Worm (Caenorhabditis elegans) whole organism, early embryonic: ENCODE results near the gene F56B3.6.
"Not testable (repeated sequence)": the region's sequence is repeated elsewhere in the genome, so short reads cannot be mapped to it uniquely, and the experiment has no call there.

Experiments used
- B0310.2 ChIP-seq: sonication (generic microtip); optimal IDR thresholded peaks from 2 replicates; lab custom pipeline; 2016; ENCODE audit warnings: mild to moderate bottlenecking, missing genetic modification characterization, missing compliant biosample characterization
- F13C5.2 ChIP-seq: sonication (generic microtip); optimal IDR thresholded peaks from 2 replicates; lab custom pipeline; 2017; ENCODE audit warnings: mild to moderate bottlenecking, missing genetic modification characterization, inconsistent platforms, missing compliant biosample characterization
- aly-1 ChIP-seq: sonication (generic microtip); optimal IDR thresholded peaks from 2 replicates; lab custom pipeline; 2016; ENCODE audit warnings: missing genetic modification characterization, missing compliant biosample characterization
- ama-1 ChIP-seq: fragments of 150-350 bp; optimal IDR thresholded peaks from 2 replicates; lab custom pipeline; 2014
- ceh-13 ChIP-seq: fragments of 200-800 bp; sonication (Bioruptor generic); optimal IDR thresholded peaks from 2 replicates; lab custom pipeline; 2018; ENCODE audit warnings: mild to moderate bottlenecking, missing genetic modification characterization, missing compliant biosample characterization
- ceh-36 ChIP-seq: sonication (generic microtip); optimal IDR thresholded peaks from 2 replicates; lab custom pipeline; 2016; ENCODE audit warnings: missing genetic modification characterization, inconsistent platforms, missing compliant biosample characterization
- ets-7 ChIP-seq: sonication (generic microtip); optimal IDR thresholded peaks from 2 replicates; lab custom pipeline; 2016; ENCODE audit warnings: missing genotype, missing genetic modification characterization, missing compliant biosample characterization
- flt-1 ChIP-seq: fragments of 200-800 bp; sonication (Bioruptor generic); IDR thresholded peaks from 2 replicates; pipeline ENCODE4 v1.3.6; 2022; ENCODE audit warnings: missing genetic modification characterization, missing compliant biosample characterization
- hmbx-1 ChIP-seq: sonication (generic microtip); optimal IDR thresholded peaks from 2 replicates; lab custom pipeline; 2016; ENCODE audit warnings: mild to moderate bottlenecking, missing genetic modification characterization, missing compliant biosample characterization
- hmg-4 ChIP-seq: fragments of 200-800 bp; sonication (Bioruptor generic); optimal IDR thresholded peaks from 2 replicates; lab custom pipeline; 2018; ENCODE audit warnings: mild to moderate bottlenecking, missing genetic modification characterization, missing compliant biosample characterization
- hnd-1 ChIP-seq: sonication (generic microtip); optimal IDR thresholded peaks from 2 replicates; lab custom pipeline; 2016; ENCODE audit warnings: missing genetic modification characterization, missing compliant biosample characterization
- pes-1 ChIP-seq: fragments of 200-800 bp; sonication (Bioruptor generic); IDR thresholded peaks from 2 replicates; pipeline ENCODE4 v1.3.6; 2022; ENCODE audit warnings: missing genetic modification reagents, missing genetic modification characterization, missing compliant biosample characterization
- scrt-1 ChIP-seq: fragments of 200-800 bp; sonication (Bioruptor generic); IDR thresholded peaks from 2 replicates; pipeline ENCODE4 v1.3.6; 2022; ENCODE audit warnings: missing genetic modification characterization, missing compliant biosample characterization
- sea-1 ChIP-seq: fragments of 200-800 bp; sonication (Bioruptor generic); conservative IDR thresholded peaks from 2 replicates; pipeline ENCODE4 v1.3.6; 2022; ENCODE audit warnings: missing genetic modification characterization, missing compliant biosample characterization
- tbx-11 ChIP-seq: fragments of 200-800 bp; sonication (Bioruptor generic); IDR thresholded peaks from 2 replicates; pipeline ENCODE4 v1.3.6; 2022; ENCODE audit warnings: missing genetic modification characterization, missing compliant biosample characterization
- tbx-37 ChIP-seq: fragments of 200-800 bp; sonication (Bioruptor generic); conservative IDR thresholded peaks from 2 replicates; pipeline ENCODE4 v1.3.6; 2022; ENCODE audit warnings: missing genetic modification reagents, missing genetic modification characterization, missing compliant biosample characterization
- tra-4 ChIP-seq: sonication (generic microtip); optimal IDR thresholded peaks from 2 replicates; lab custom pipeline; 2017; ENCODE audit warnings: missing genetic modification characterization, missing compliant biosample characterization

Gene F56B3.6

ce11 chrIV:763377-764063, 24.3 kb upstream of the F56B3.6 start, which contains the start of gene col-103:
Gene col-103, minus strand, starts transcription at chrIV:763678.
- TF ChIP-seq F13C5.2 (tag; lab: Kevin White, UChicago) (no peak), tra-4 (tag; lab: Kevin White, UChicago) (no peak), sea-1 (no peak), scrt-1 (no peak), ama-1 (lab: Kevin White, UChicago) (no peak), hnd-1 (tag; lab: Kevin White, UChicago) (no peak), ets-7 (tag; lab: Kevin White, UChicago) (no peak)

ce11 chrIV:768312-768711, 19.5 kb upstream of the F56B3.6 start, which contains the start of gene F56B3.2:
Gene F56B3.2, minus strand, starts transcription at chrIV:768584.
- TF ChIP-seq aly-1 (tag; lab: Kevin White, UChicago) = no peak
- TF ChIP-seq flt-1 = no peak
- no peak for TF ChIP-seq hmbx-1 (tag; lab: Kevin White, UChicago)
- no peak for TF ChIP-seq ceh-13
- no peak for TF ChIP-seq ceh-36
- no peak for TF ChIP-seq tbx-37 (GFP tag; lab: Robert Waterston, UW)
- TF ChIP-seq B0310.2 (tag; lab: Kevin White, UChicago) = no peak
- no peak for TF ChIP-seq ets-7 (tag; lab: Kevin White, UChicago)
- TF ChIP-seq ama-1 (lab: Kevin White, UChicago) = no peak
- TF ChIP-seq hnd-1 (tag; lab: Kevin White, UChicago) = no peak
- TF ChIP-seq scrt-1 = no peak
- no peak for TF ChIP-seq hmg-4 (GFP tag; lab: Kevin White, UChicago)
- no peak for TF ChIP-seq F13C5.2 (tag; lab: Kevin White, UChicago)

ce11 chrIV:771061-771460, 16.8 kb upstream of the F56B3.6 start, which contains the start of gene F56B3.9:
Gene F56B3.9, plus strand, starts transcription at chrIV:771361.
- TF ChIP-seq pes-1; sea-1; B0310.2 (tag; lab: Kevin White, UChicago): not testable (repeated sequence)

- TF ChIP-seq ceh-36 (no peak), tra-4 (tag; lab: Kevin White, UChicago) (no peak), hnd-1 (tag; lab: Kevin White, UChicago) (no peak)
Measured at ce11 chrIV:772931-773330, 14.9 kb upstream of the F56B3.6 start, which contains the start of gene mrpl-2. Gene mrpl-2, plus strand, starts transcription at chrIV:773237.

ce11 chrIV:773580-773979, 14.3 kb upstream of the F56B3.6 start:
- TF ChIP-seq ets-7 (tag; lab: Kevin White, UChicago) (no peak), tbx-11 (GFP tag; lab: Robert Waterston, UW) (no peak), sea-1 (no peak)

- TF ChIP-seq ceh-13 (no peak), aly-1 (tag; lab: Kevin White, UChicago) (no peak), scrt-1 (no peak), sea-1 (no peak), B0310.2 (tag; lab: Kevin White, UChicago) (no peak), ama-1 (lab: Kevin White, UChicago) (no peak), hmbx-1 (tag; lab: Kevin White, UChicago) (no peak), ceh-36 (no peak), tbx-11 (GFP tag; lab: Robert Waterston, UW) (no peak), hmg-4 (GFP tag; lab: Kevin White, UChicago) (no peak)
Measured at ce11 chrIV:778484-778883, 9.4 kb upstream of the F56B3.6 start, which contains the start of gene ugt-52. Gene ugt-52, plus strand, starts transcription at chrIV:778784.

DNA sequence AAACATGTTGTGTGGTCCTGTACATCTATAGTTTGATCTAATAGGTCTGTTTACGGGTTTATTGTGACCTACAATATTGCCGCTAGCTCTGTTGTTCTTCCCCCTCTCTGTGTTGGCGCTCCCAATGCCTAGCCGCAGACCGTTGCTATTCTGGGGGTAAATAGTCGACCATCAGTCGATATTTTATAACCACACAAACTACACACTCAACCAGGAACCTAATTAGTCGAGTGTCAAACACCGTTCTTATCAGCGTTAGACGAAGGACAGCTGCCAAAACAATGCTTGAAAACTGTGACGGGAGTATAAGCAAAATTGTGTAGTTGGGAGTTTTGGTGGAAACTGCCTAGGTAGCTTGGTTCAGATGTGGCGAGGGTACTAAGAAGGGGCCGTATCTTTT, 5.5 kb upstream of the F56B3.6 start:
- no peak for TF ChIP-seq hmbx-1 (tag; lab: Kevin White, UChicago)
- TF ChIP-seq flt-1 = no peak
- no peak for TF ChIP-seq hmg-4 (GFP tag; lab: Kevin White, UChicago)
- TF ChIP-seq ets-7 (tag; lab: Kevin White, UChicago) = no peak
- no peak for TF ChIP-seq scrt-1
- no peak for TF ChIP-seq ceh-13
- no peak for TF ChIP-seq tbx-37 (GFP tag; lab: Robert Waterston, UW)
- TF ChIP-seq pes-1 = no peak
- no peak for TF ChIP-seq aly-1 (tag; lab: Kevin White, UChicago)
- no peak for TF ChIP-seq F13C5.2 (tag; lab: Kevin White, UChicago)
- no peak for TF ChIP-seq ceh-36
- no peak for TF ChIP-seq tra-4 (tag; lab: Kevin White, UChicago)
- TF ChIP-seq sea-1 = no peak
- no peak for TF ChIP-seq hnd-1 (tag; lab: Kevin White, UChicago)
- no peak for TF ChIP-seq ama-1 (lab: Kevin White, UChicago)
- TF ChIP-seq tbx-11 (GFP tag; lab: Robert Waterston, UW) = no peak
- no peak for TF ChIP-seq B0310.2 (tag; lab: Kevin White, UChicago)

DNA sequence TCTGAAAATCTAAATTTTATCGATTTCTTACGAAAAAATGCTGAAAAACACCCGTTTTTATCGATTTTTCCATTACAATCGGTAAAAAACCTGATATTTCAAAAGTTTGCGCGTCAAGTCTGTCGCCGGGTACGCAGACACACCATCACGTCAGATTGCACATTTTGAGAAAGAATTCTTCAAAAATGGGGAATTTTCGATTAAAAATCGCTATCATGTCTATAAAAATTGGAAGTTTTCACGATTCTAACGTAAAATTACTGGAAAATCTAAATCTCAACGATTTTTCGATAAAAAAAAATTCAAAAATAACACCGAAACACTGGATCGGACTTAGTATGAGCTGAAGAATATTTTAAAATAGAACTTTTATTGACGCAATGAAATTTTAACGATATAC, 6.4 kb downstream of the F56B3.6 start, which contains the start of gene F56B3.4:
Gene F56B3.4, minus strand, starts transcription at position 1 of the 400 bp plus-strand sequence.
- TF ChIP-seq sea-1 = no peak
- TF ChIP-seq pes-1 = no peak

- no peak for TF ChIP-seq pes-1
- no peak for TF ChIP-seq aly-1 (tag; lab: Kevin White, UChicago)
- no peak for TF ChIP-seq tbx-11 (GFP tag; lab: Robert Waterston, UW)
- no peak for TF ChIP-seq flt-1
- no peak for TF ChIP-seq F13C5.2 (tag; lab: Kevin White, UChicago)
- TF ChIP-seq ama-1 (lab: Kevin White, UChicago) = no peak
- TF ChIP-seq B0310.2 (tag; lab: Kevin White, UChicago) = no peak
- TF ChIP-seq hmbx-1 (tag; lab: Kevin White, UChicago) = no peak
- TF ChIP-seq ceh-13 = no peak
Measured at ce11 chrIV:795383-795872, 7.6 kb downstream of the F56B3.6 start, which contains the start of gene skr-18. Gene skr-18, minus strand, starts transcription at chrIV:795433.
